Fruit fly (Drosophila melanogaster) whole organism, embryonic: Measurements from ENCODE around the gene Ctr9.

ENCODE experiments used
- ATbp ChIP-seq: fragments of 200-800 bp; sonication (Bioruptor generic); optimal IDR thresholded peaks from 2 replicates; lab custom pipeline; 2017; ENCODE audit warnings: missing biosample characterization, mild to moderate bottlenecking, missing genetic modification characterization, missing genetic modification reagents
- B-H2 ChIP-seq: fragments of 200-800 bp; sonication (Bioruptor generic); optimal IDR thresholded peaks from 2 replicates; lab custom pipeline; 2018; ENCODE audit warnings: missing biosample characterization, mild to moderate bottlenecking, missing genetic modification characterization
- Bgb ChIP-seq: fragments of 200-800 bp; sonication (Bioruptor generic); IDR thresholded peaks from 2 replicates; pipeline ENCODE4 v1.3.6; 2022; ENCODE audit warnings: missing biosample characterization, missing genetic modification characterization; ENCODE audit not compliant: partially characterized antibody
- CG10366 ChIP-seq: fragments of 200-800 bp; sonication (Bioruptor generic); IDR thresholded peaks from 2 replicates; pipeline ENCODE4 v1.3.6; 2022; ENCODE audit warnings: missing biosample characterization, missing genetic modification characterization
- CG12071 ChIP-seq: fragments of 200-800 bp; sonication (Bioruptor generic); optimal IDR thresholded peaks from 3 replicates; lab custom pipeline; 2018; ENCODE audit warnings: missing biosample characterization, mild to moderate bottlenecking, missing genetic modification characterization
- CG12236 ChIP-seq: fragments of 200-800 bp; sonication (Bioruptor generic); optimal IDR thresholded peaks from 2 replicates; lab custom pipeline; 2016; ENCODE audit warnings: missing biosample characterization, missing genetic modification characterization
- CG12744 ChIP-seq: fragments of 200-800 bp; sonication (Bioruptor generic); optimal IDR thresholded peaks from 2 replicates; lab custom pipeline; 2016; ENCODE audit warnings: missing biosample characterization, missing genetic modification characterization
- CG12942 ChIP-seq: fragments of 200-800 bp; sonication (Bioruptor generic); optimal IDR thresholded peaks from 3 replicates; lab custom pipeline; 2016; ENCODE audit warnings: missing biosample characterization, missing genetic modification characterization
- CG14014 ChIP-seq: fragments of 200-800 bp; sonication (Bioruptor generic); IDR thresholded peaks from 2 replicates; pipeline ENCODE4 v1.3.6; 2022; ENCODE audit warnings: missing biosample characterization, missing genetic modification characterization
- CG15514 ChIP-seq: fragments of 200-800 bp; sonication (Bioruptor generic); optimal IDR thresholded peaks from 3 replicates; lab custom pipeline; 2017; ENCODE audit warnings: missing biosample characterization, missing genetic modification characterization, mild to moderate bottlenecking, moderate library complexity, missing genetic modification reagents
- CG1602 ChIP-seq: fragments of 200-800 bp; sonication (Bioruptor generic); optimal IDR thresholded peaks from 3 replicates; lab custom pipeline; 2016; ENCODE audit warnings: missing biosample characterization, missing genetic modification characterization
- CG17328 ChIP-seq: fragments of 200-800 bp; sonication (Bioruptor generic); IDR thresholded peaks from 2 replicates; pipeline ENCODE4 v1.3.6; 2022; ENCODE audit warnings: missing biosample characterization, missing genetic modification characterization
- CG17612 ChIP-seq: fragments of 200-800 bp; sonication (Bioruptor generic); IDR thresholded peaks from 2 replicates; pipeline ENCODE4 v1.3.6; 2022; ENCODE audit warnings: missing biosample characterization, missing genetic modification characterization
- CG18011 ChIP-seq: fragments of 200-800 bp; sonication (Bioruptor generic); optimal IDR thresholded peaks from 2 replicates; lab custom pipeline; 2017; ENCODE audit warnings: missing biosample characterization, missing genetic modification characterization, mild to moderate bottlenecking, moderate library complexity, missing genotype
- CG4424 ChIP-seq: fragments of 200-800 bp; sonication (Bioruptor generic); optimal IDR thresholded peaks from 3 replicates; lab custom pipeline; 2016; ENCODE audit warnings: missing biosample characterization, missing genetic modification characterization
- CG4707 ChIP-seq: fragments of 200-800 bp; sonication (Bioruptor generic); optimal IDR thresholded peaks from 2 replicates; lab custom pipeline; 2018; ENCODE audit warnings: missing biosample characterization, mild to moderate bottlenecking, missing genetic modification characterization, moderate library complexity
- CG4854 ChIP-seq: fragments of 200-800 bp; sonication (Bioruptor generic); optimal IDR thresholded peaks from 2 replicates; lab custom pipeline; 2016; ENCODE audit warnings: missing biosample characterization, missing genetic modification characterization, inconsistent platforms
- CG6175 ChIP-seq: fragments of 200-800 bp; sonication (Bioruptor generic); IDR thresholded peaks from 3 replicates; pipeline ENCODE4 v1.3.6; 2022; ENCODE audit warnings: missing biosample characterization, missing genetic modification characterization
- CG7271 ChIP-seq: fragments of 200-800 bp; sonication (Bioruptor generic); optimal IDR thresholded peaks from 2 replicates; lab custom pipeline; 2018; ENCODE audit warnings: missing biosample characterization, mild to moderate bottlenecking, missing genetic modification characterization, moderate library complexity
- CG8089 ChIP-seq: fragments of 200-800 bp; sonication (Bioruptor generic); optimal IDR thresholded peaks from 3 replicates; lab custom pipeline; 2016; ENCODE audit warnings: missing biosample characterization, missing genetic modification characterization
- CG8359 ChIP-seq: fragments of 200-800 bp; sonication (Bioruptor generic); optimal IDR thresholded peaks from 2 replicates; lab custom pipeline; 2017; ENCODE audit warnings: missing biosample characterization, mild to moderate bottlenecking, missing genetic modification characterization, borderline replicate concordance
- CHES-1-like ChIP-seq: fragments of 200-800 bp; sonication (Bioruptor generic); optimal IDR thresholded peaks from 2 replicates; lab custom pipeline; 2016; ENCODE audit warnings: missing biosample characterization, missing genetic modification characterization
- Dref ChIP-seq: fragments of 200-800 bp; sonication (Bioruptor generic); IDR thresholded peaks from 2 replicates; pipeline ENCODE4 v1.3.6; 2022; ENCODE audit warnings: missing biosample characterization, missing genetic modification characterization
- Hey ChIP-seq: fragments of 200-800 bp; sonication (Bioruptor generic); optimal IDR thresholded peaks from 3 replicates; lab custom pipeline; 2018; ENCODE audit warnings: missing biosample characterization, mild to moderate bottlenecking, missing genetic modification characterization
- HmgD ChIP-seq: fragments of 200-800 bp; sonication (Bioruptor generic); optimal IDR thresholded peaks from 3 replicates; lab custom pipeline; 2016; ENCODE audit warnings: missing biosample characterization, missing genetic modification characterization
- MBD-R2 ChIP-seq: fragments of 200-800 bp; sonication (Bioruptor generic); IDR thresholded peaks from 2 replicates; pipeline ENCODE4 v1.3.6; 2022; ENCODE audit warnings: missing biosample characterization, missing genetic modification characterization
- MESR4 ChIP-seq: fragments of 200-800 bp; sonication (Bioruptor generic); optimal IDR thresholded peaks from 2 replicates; lab custom pipeline; 2018; ENCODE audit warnings: missing biosample characterization, mild to moderate bottlenecking, missing genetic modification characterization, moderate library complexity
- Ravus ChIP-seq: fragments of 200-800 bp; sonication (Bioruptor generic); IDR thresholded peaks from 2 replicates; pipeline ENCODE4 v1.3.6; 2022; ENCODE audit warnings: missing biosample characterization, missing genetic modification characterization
- Ssrp ChIP-seq: fragments of 200-800 bp; sonication (Bioruptor generic); optimal IDR thresholded peaks from 2 replicates; lab custom pipeline; 2018; ENCODE audit warnings: missing biosample characterization, mild to moderate bottlenecking, missing genetic modification characterization, moderate library complexity
- Taf1 ChIP-seq: fragments of 200-800 bp; sonication (Bioruptor generic); IDR thresholded peaks from 2 replicates; pipeline ENCODE4 v1.3.6; 2022; ENCODE audit warnings: missing biosample characterization, missing genetic modification characterization
- Usf ChIP-seq: fragments of 200-800 bp; sonication (Bioruptor generic); optimal IDR thresholded peaks from 2 replicates; lab custom pipeline; 2017; ENCODE audit warnings: missing genotype, missing biosample characterization, missing genetic modification characterization
- Xbp1 ChIP-seq: fragments of 200-800 bp; sonication (Bioruptor generic); optimal IDR thresholded peaks from 3 replicates; lab custom pipeline; 2016; ENCODE audit warnings: missing biosample characterization, mild to moderate bottlenecking, missing genetic modification characterization
- abd-A ChIP-seq: fragments of 200-800 bp; sonication (Bioruptor generic); optimal IDR thresholded peaks from 3 replicates; lab custom pipeline; 2019; ENCODE audit warnings: missing biosample characterization, mild to moderate bottlenecking, missing genetic modification characterization, moderate library complexity
- ara ChIP-seq: fragments of 200-800 bp; sonication (Bioruptor generic); IDR thresholded peaks from 2 replicates; pipeline ENCODE4 v1.3.6; 2022; ENCODE audit warnings: missing biosample characterization, missing genetic modification characterization
- chn ChIP-seq: fragments of 200-800 bp; sonication (Bioruptor generic); optimal IDR thresholded peaks from 2 replicates; lab custom pipeline; 2016; ENCODE audit warnings: missing biosample characterization, missing genetic modification characterization
- crp ChIP-seq, 2 experiments: fragments of 200-800 bp; sonication (Bioruptor generic); optimal IDR thresholded peaks; 2 replicates in 1 of 2; 3 replicates in 1 of 2; lab custom pipeline; 2017; ENCODE audit warnings: missing biosample characterization in 2 of 2, missing genetic modification characterization in 2 of 2, mild to moderate bottlenecking in 1 of 2, moderate library complexity in 1 of 2
- dmrt11E ChIP-seq: fragments of 200-800 bp; sonication (Bioruptor generic); optimal IDR thresholded peaks from 3 replicates; lab custom pipeline; 2018; ENCODE audit warnings: missing biosample characterization, mild to moderate bottlenecking, missing genetic modification characterization, moderate library complexity
- dmrt99B ChIP-seq: fragments of 200-800 bp; sonication (Bioruptor generic); optimal IDR thresholded peaks from 2 replicates; lab custom pipeline; 2018; ENCODE audit warnings: missing biosample characterization, mild to moderate bottlenecking, missing genetic modification characterization, moderate library complexity
- gce ChIP-seq: fragments of 200-800 bp; sonication (Bioruptor generic); IDR thresholded peaks from 3 replicates; pipeline ENCODE4 v1.3.6; 2022; ENCODE audit warnings: missing biosample characterization, missing genetic modification characterization
- hbn ChIP-seq: fragments of 200-800 bp; sonication (Bioruptor generic); IDR thresholded peaks from 2 replicates; pipeline ENCODE4 v1.3.6; 2022; ENCODE audit warnings: missing biosample characterization, missing genetic modification characterization; ENCODE audit not compliant: partially characterized antibody
- jigr1 ChIP-seq: fragments of 200-800 bp; sonication (Bioruptor generic); IDR thresholded peaks from 3 replicates; pipeline ENCODE4 v1.3.6; 2022; ENCODE audit warnings: missing biosample characterization, missing genetic modification characterization
- jing ChIP-seq: fragments of 200-800 bp; sonication (Bioruptor generic); optimal IDR thresholded peaks from 2 replicates; lab custom pipeline; 2018; ENCODE audit warnings: missing biosample characterization, mild to moderate bottlenecking, missing genetic modification characterization
- lbe ChIP-seq: fragments of 200-800 bp; sonication (Bioruptor generic); optimal IDR thresholded peaks from 2 replicates; lab custom pipeline; 2016; ENCODE audit warnings: missing biosample characterization, mild to moderate bottlenecking, missing genetic modification characterization
- p53 ChIP-seq: fragments of 200-800 bp; sonication (Bioruptor generic); optimal IDR thresholded peaks from 2 replicates; lab custom pipeline; 2016; ENCODE audit warnings: missing biosample characterization, missing genetic modification characterization
- pnt ChIP-seq: fragments of 200-800 bp; sonication (Bioruptor generic); optimal IDR thresholded peaks from 3 replicates; lab custom pipeline; 2016; ENCODE audit warnings: missing biosample characterization, missing genetic modification characterization
- prd ChIP-seq, 3 experiments: fragments of >200 bp in 2 of 3; fragments of 200-800 bp in 1 of 3; sonication (Bioruptor generic) in 1 of 3; optimal IDR thresholded peaks in 2 of 3; IDR thresholded peaks in 1 of 3; 2 replicates in 2 of 3; 3 replicates in 1 of 3; pipeline versions ENCODE4 v1.3.6 to Lab custom; 2017 to 2022; ENCODE audit warnings: missing biosample characterization in 1 of 3, missing genetic modification characterization in 1 of 3
- pzg ChIP-seq: fragments of 200-800 bp; sonication (Bioruptor generic); optimal IDR thresholded peaks from 3 replicates; lab custom pipeline; 2018; ENCODE audit warnings: missing biosample characterization, mild to moderate bottlenecking, missing genetic modification characterization, moderate library complexity
- repo ChIP-seq: fragments of 200-800 bp; sonication (Bioruptor generic); optimal IDR thresholded peaks from 2 replicates; lab custom pipeline; 2016; ENCODE audit warnings: missing biosample characterization, missing genetic modification characterization
- ro ChIP-seq: fragments of 200-800 bp; sonication (Bioruptor generic); IDR thresholded peaks from 2 replicates; pipeline ENCODE4 v1.3.6; 2022; ENCODE audit warnings: missing biosample characterization, missing genetic modification characterization
- sisA ChIP-seq: fragments of 200-800 bp; sonication (Bioruptor generic); IDR thresholded peaks from 2 replicates; pipeline ENCODE4 v1.3.6; 2022; ENCODE audit warnings: missing biosample characterization, missing genetic modification characterization
- stwl ChIP-seq: fragments of 200-800 bp; sonication (Bioruptor generic); optimal IDR thresholded peaks from 3 replicates; lab custom pipeline; 2018; ENCODE audit warnings: missing biosample characterization, mild to moderate bottlenecking, missing genetic modification characterization, moderate library complexity
- yki ChIP-seq: fragments of >200 bp; optimal IDR thresholded peaks from 3 replicates; lab custom pipeline; 2018

Gene Ctr9

dm6 chr3L:1329724-1330123, 22.7 kb downstream of the Ctr9 start, which contains the start of gene ND-ACP (continued):
- no peak for TF ChIP-seq jing (GFP tag; lab: Kevin White, UChicago)
- no peak for TF ChIP-seq pnt (GFP tag; lab: Kevin White, UChicago)
- no peak for TF ChIP-seq Usf (GFP tag; lab: Kevin White, UChicago)
- TF ChIP-seq Bgb (GFP tag; lab: Robert Waterston, UW): no peak
- TF ChIP-seq MBD-R2 (GFP tag; lab: Robert Waterston, UW): peak; percentile 35; the same call in 1 of the 2 replicates
- no peak for TF ChIP-seq CG1602 (GFP tag; lab: Kevin White, UChicago)
- TF ChIP-seq B-H2 (GFP tag; lab: Kevin White, UChicago): no peak
- TF ChIP-seq CG12071 (GFP tag; lab: Kevin White, UChicago): no peak
- no peak for TF ChIP-seq CG12942 (GFP tag; lab: Kevin White, UChicago)
- peak; percentile 56 for TF ChIP-seq Dref (GFP tag; lab: Robert Waterston, UW)
- no peak for TF ChIP-seq prd (optimal IDR thresholded peaks at IDR 0.05; lab: Kevin White, UChicago)
- no peak for TF ChIP-seq prd (GFP tag; IDR thresholded peaks at IDR 0.05; lab: Robert Waterston, UW)
- TF ChIP-seq Xbp1: no peak
- no peak for TF ChIP-seq CG12744 (GFP tag; lab: Kevin White, UChicago)
- TF ChIP-seq ATbp (GFP tag; lab: Kevin White, UChicago): no peak
- peak; percentile 74 for TF ChIP-seq pzg (GFP tag; lab: Kevin White, UChicago)
- no peak for TF ChIP-seq CG12236 (GFP tag; lab: Kevin White, UChicago)
- no peak for TF ChIP-seq ara (GFP tag; lab: Robert Waterston, UW)
- TF ChIP-seq CG4854 (GFP tag; lab: Kevin White, UChicago): no peak
- no peak for TF ChIP-seq HmgD (GFP tag; lab: Kevin White, UChicago)
- no peak for TF ChIP-seq gce (GFP tag; lab: Robert Waterston, UW)
- TF ChIP-seq crp (GFP tag; optimal IDR thresholded peaks at IDR 0.05; lab: Kevin White, UChicago): no peak
- no peak for TF ChIP-seq CG4707 (GFP tag; lab: Kevin White, UChicago)
- TF ChIP-seq dmrt11E: no peak
- TF ChIP-seq Hey: no peak
- TF ChIP-seq CG15514: peak; percentile 66
- no peak for TF ChIP-seq CG17612 (GFP tag; lab: Robert Waterston, UW)
- no peak for TF ChIP-seq CG14014
- no peak for TF ChIP-seq CG10366 (GFP tag; lab: Robert Waterston, UW)
- TF ChIP-seq repo (GFP tag; lab: Kevin White, UChicago): no peak
- no peak for TF ChIP-seq CG6175 (GFP tag; lab: Robert Waterston, UW)
- TF ChIP-seq jigr1 (GFP tag; lab: Robert Waterston, UW): no peak
- TF ChIP-seq Ssrp (tag; lab: Kevin White, UChicago): no peak
- no peak for TF ChIP-seq p53 (GFP tag; lab: Kevin White, UChicago)
- TF ChIP-seq sisA (GFP tag; lab: Robert Waterston, UW): no peak
- TF ChIP-seq Taf1 (GFP tag; lab: Robert Waterston, UW): no peak
- no peak for TF ChIP-seq yki (lab: Kevin White, UChicago)
- TF ChIP-seq abd-A (tag; lab: Kevin White, UChicago): no peak
- no peak for TF ChIP-seq lbe (GFP tag; lab: Kevin White, UChicago)
- TF ChIP-seq Ravus (GFP tag; lab: Robert Waterston, UW): no peak
- TF ChIP-seq MESR4 (GFP tag; lab: Kevin White, UChicago): peak; percentile 93
- peak; percentile 56 for TF ChIP-seq stwl (tag; lab: Kevin White, UChicago)
- no peak for TF ChIP-seq dmrt99B
- TF ChIP-seq CG4424 (GFP tag; lab: Kevin White, UChicago): no peak
- TF ChIP-seq CG8089 (GFP tag; lab: Kevin White, UChicago): no peak
- no peak for TF ChIP-seq CG18011 (GFP tag; lab: Kevin White, UChicago)
- no peak for TF ChIP-seq ro (GFP tag; lab: Robert Waterston, UW)
- TF ChIP-seq CG17328 (GFP tag; lab: Robert Waterston, UW): no peak
- TF ChIP-seq CG7271 (tag; lab: Kevin White, UChicago): no peak
- TF ChIP-seq hbn (GFP tag; lab: Robert Waterston, UW): no peak
- no peak for TF ChIP-seq CHES-1-like
- TF ChIP-seq chn (GFP tag; lab: Kevin White, UChicago): no peak
- TF ChIP-seq CG8359: no peak
